Worm (Caenorhabditis elegans) whole organism, L1 larva: ENCODE measurements around the gene C45B2.1.

ENCODE experiments used
- aly-2 ChIP-seq: fragments of 150-350 bp; optimal IDR thresholded peaks from 2 replicates; lab custom pipeline; 2014; ENCODE audit warnings: missing biosample characterization, missing genetic modification characterization
- ceh-82 ChIP-seq, 3 experiments: fragments of 150-350 bp in 1 of 3; sonication (generic microtip) in 2 of 3; optimal IDR thresholded peaks; 2 replicates each; lab custom pipeline; 2014 to 2017; ENCODE audit warnings: missing biosample characterization in 3 of 3, missing genetic modification characterization in 3 of 3
- ceh-88 ChIP-seq: fragments of 200-800 bp; sonication (Bioruptor generic); IDR thresholded peaks from 2 replicates; pipeline ENCODE4 v1.3.6; 2022; ENCODE audit warnings: missing genetic modification characterization, missing compliant biosample characterization
- dpl-1 ChIP-seq, 3 experiments: fragments of 150-350 bp in 2 of 3; sonication (generic microtip) in 1 of 3; optimal IDR thresholded peaks; 2 replicates each; lab custom pipeline; 2014 to 2017; ENCODE audit warnings: missing biosample characterization in 3 of 3, missing genetic modification characterization in 3 of 3, missing genetic modification reagents in 3 of 3
- elt-3 ChIP-seq, 6 experiments: fragments of 150-350 bp in 1 of 6; sonication (generic microtip); optimal IDR thresholded peaks; 2 replicates each; lab custom pipeline; 2017 to 2018; ENCODE audit warnings: missing biosample characterization in 6 of 6, missing genetic modification characterization in 6 of 6, inconsistent platforms in 1 of 6
- fos-1 ChIP-seq: fragments of 150-350 bp; optimal IDR thresholded peaks from 2 replicates; lab custom pipeline; 2014; ENCODE audit warnings: missing biosample characterization, missing genetic modification characterization
- lir-3 ChIP-seq: sonication (generic microtip); optimal IDR thresholded peaks from 2 replicates; lab custom pipeline; 2016; ENCODE audit warnings: mild to moderate bottlenecking, missing genetic modification characterization, moderate library complexity, missing compliant biosample characterization; ENCODE audit not compliant: poor library complexity
- lsy-2 ChIP-seq, 2 experiments: fragments of 150-350 bp; optimal IDR thresholded peaks; 2 replicates each; lab custom pipeline; 2014; ENCODE audit warnings: missing biosample characterization in 2 of 2, missing genetic modification characterization in 2 of 2
- nhr-11 ChIP-seq: fragments of 150-350 bp; optimal IDR thresholded peaks from 2 replicates; lab custom pipeline; 2014; ENCODE audit warnings: missing biosample characterization, missing genetic modification characterization
- nhr-12 ChIP-seq: sonication (generic microtip); optimal IDR thresholded peaks from 2 replicates; lab custom pipeline; 2017; ENCODE audit warnings: missing biosample characterization, missing genetic modification characterization
- skn-1 ChIP-seq: fragments of 150-350 bp; optimal IDR thresholded peaks from 2 replicates; lab custom pipeline; 2014; ENCODE audit warnings: missing biosample characterization, missing genetic modification characterization
- unc-86 ChIP-seq: sonication (generic microtip); optimal IDR thresholded peaks from 2 replicates; lab custom pipeline; 2016; ENCODE audit warnings: missing genetic modification characterization, missing compliant biosample characterization
- unc-98 ChIP-seq: fragments of 200-800 bp; sonication (Bioruptor generic); IDR thresholded peaks from 2 replicates; pipeline ENCODE4 v1.3.6; 2022; ENCODE audit warnings: missing genetic modification characterization, missing compliant biosample characterization
- zag-1 ChIP-seq: fragments of 150-350 bp; optimal IDR thresholded peaks from 2 replicates; lab custom pipeline; 2014; ENCODE audit warnings: missing biosample characterization, missing genetic modification characterization

- TF ChIP-seq nhr-11 (tag; lab: Kevin White, UChicago), result no peak
- TF ChIP-seq ceh-82 (tag; optimal IDR thresholded peaks at IDR 0.05; lab: Kevin White, UChicago), result no peak
- TF ChIP-seq zag-1, result peak; percentile 9
- TF ChIP-seq fos-1 (tag; lab: Kevin White, UChicago), result no peak
- no peak for TF ChIP-seq unc-98 (GFP tag; lab: Robert Waterston, UW)
- no peak for TF ChIP-seq nhr-12 (tag; lab: Kevin White, UChicago)
- no peak for TF ChIP-seq skn-1 (tag; lab: Kevin White, UChicago)
- TF ChIP-seq dpl-1 (GFP tag; optimal IDR thresholded peaks at IDR 0.05; lab: Kevin White, UChicago), result no peak
- no peak for TF ChIP-seq lir-3 (tag; lab: Kevin White, UChicago)
- TF ChIP-seq ceh-88 (GFP tag; lab: Robert Waterston, UW), result no peak
- TF ChIP-seq lsy-2 (tag; optimal IDR thresholded peaks at IDR 0.05; lab: Kevin White, UChicago), result no peak
- TF ChIP-seq elt-3 (tag; optimal IDR thresholded peaks at IDR 0.05; lab: Kevin White, UChicago), result peak in 2 of 6 experiments; percentile 16 to 51
- no peak for TF ChIP-seq aly-2 (tag; lab: Kevin White, UChicago)
- no peak for TF ChIP-seq unc-86 (tag; lab: Kevin White, UChicago)
Observed at ce11 chrX:6040435-6041093, 45.4 kb upstream of the C45B2.1 start.
